Fruit fly (Drosophila melanogaster) S2 (cell line): ENCODE data around the gene CG42399.

Source experiments
- CG8478 ChIP-seq: fragments of >200 bp; optimal IDR thresholded peaks from 2 replicates; lab custom pipeline; 2018
- CTCF ChIP-seq, 2 experiments: fragments of >200 bp; optimal IDR thresholded peaks; 2 replicates each; lab custom pipeline; 2018

DNA sequence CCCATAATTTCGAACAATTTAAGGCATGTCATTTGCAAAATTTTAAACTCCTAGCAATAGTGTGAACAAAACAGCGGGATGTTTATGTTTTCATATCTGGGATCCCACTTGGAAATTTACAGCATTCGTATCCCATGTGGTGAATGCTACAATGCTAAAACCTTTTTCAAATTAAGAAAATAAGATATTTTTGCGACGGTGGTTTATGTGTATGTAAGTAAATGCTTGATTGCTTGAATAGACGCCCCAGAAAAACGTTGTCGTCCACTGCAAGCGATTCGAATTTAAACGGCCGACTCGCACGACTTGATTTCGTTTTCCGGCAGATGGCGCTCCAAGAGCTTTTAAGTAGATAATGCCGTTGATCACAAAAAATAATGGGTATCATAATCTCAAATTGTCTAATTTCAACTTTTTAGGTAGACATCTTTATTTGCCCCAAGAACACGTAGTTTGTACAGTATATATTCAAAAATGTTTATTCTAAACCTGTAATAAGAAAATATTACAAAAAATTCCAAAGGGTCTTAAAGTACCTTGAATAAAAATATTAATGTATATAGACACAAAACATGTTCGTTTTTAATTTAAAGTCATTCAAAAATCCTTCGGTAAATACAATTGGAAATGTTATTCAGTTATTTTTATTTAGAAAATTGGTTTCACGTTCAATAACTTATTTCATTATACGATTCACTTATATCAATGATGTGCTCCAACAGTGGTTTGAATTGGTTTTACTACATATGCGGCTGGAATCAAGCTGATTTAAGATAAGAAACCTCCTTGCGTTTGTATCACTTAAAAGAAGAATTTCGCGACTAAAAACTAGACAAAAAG is 30.7 kb downstream of the CG42399 start:
- TF ChIP-seq CTCF (optimal IDR thresholded peaks at IDR 0.05; lab: Kevin White, UChicago) (peak; percentile 42 to 66), CG8478 (lab: Kevin White, UChicago) (no peak)
